Fruit fly (Drosophila melanogaster): ENCODE measurements around the gene CG11698.

DNA sequence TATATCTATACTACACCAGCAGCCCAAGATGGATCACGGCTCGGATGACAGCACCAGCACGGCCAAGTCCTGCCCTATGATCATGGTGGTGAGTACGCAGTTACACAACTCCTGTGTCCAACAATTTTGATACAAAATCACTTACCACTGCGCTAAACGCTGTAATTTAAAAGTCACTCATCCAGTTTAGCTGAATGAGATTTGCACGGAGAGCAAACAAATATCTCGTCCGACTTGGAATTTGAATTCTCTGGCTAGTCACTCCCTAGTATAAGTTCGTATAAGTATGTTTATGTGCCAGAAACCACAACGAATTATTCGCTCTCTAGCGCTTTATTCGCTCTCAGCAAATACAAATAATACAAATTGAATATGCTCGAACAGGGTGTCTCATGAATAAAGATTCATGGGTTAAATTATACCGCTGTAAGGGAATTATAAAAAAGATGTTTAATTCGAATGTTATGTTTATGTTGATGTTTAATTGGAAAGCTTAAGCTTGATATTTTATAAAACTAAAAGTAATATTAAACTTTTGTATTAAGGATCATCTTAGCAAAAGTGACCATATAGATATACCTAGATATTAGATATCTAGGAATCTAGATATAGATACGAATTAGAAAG, 5.8 kb downstream of the CG11698 start:
- no peak for TF ChIP-seq CG8478 (optimal IDR thresholded peaks at IDR 0.05)
- no peak for TF ChIP-seq CTCF (optimal IDR thresholded peaks at IDR 0.05)
